Worm (Caenorhabditis elegans): Measurements from ENCODE around the gene F49E11.7.

F49E11.7 gene

ce11 chrIV:13022892-13023291 is 29.8 kb upstream of the F49E11.7 start:
- TF ChIP-seq rcor-1 (GFP tag; IDR thresholded peaks at IDR 0.05): no peak
- 0 out of 2 replicates have a peak, but pooled peaks have one; percentile 17 for TF ChIP-seq nfyb-1 (GFP tag; IDR thresholded peaks at IDR 0.05)
- TF ChIP-seq hmg-1.2 (GFP tag; IDR thresholded peaks at IDR 0.05): 0 out of 2 replicates have a peak, but pooled peaks have one; percentile 16
- peak; percentile 90 for TF ChIP-seq zfh-2 (GFP tag; conservative IDR thresholded peaks at IDR 0.05)
- TF ChIP-seq egrh-3 (GFP tag; IDR thresholded peaks at IDR 0.05): peak; percentile 42; the same call in 1 of the 2 replicates
- no peak for TF ChIP-seq attf-3 (GFP tag; conservative IDR thresholded peaks at IDR 0.05)
- TF ChIP-seq cebp-2 (GFP tag; IDR thresholded peaks at IDR 0.05): peak; percentile 90
- no peak for TF ChIP-seq dpl-1 (GFP tag; optimal IDR thresholded peaks at IDR 0.05)

- peak; percentile 54; the same call in 1 of the 2 replicates for TF ChIP-seq zfh-2 (GFP tag; conservative IDR thresholded peaks at IDR 0.05)
- TF ChIP-seq rcor-1 (GFP tag; IDR thresholded peaks at IDR 0.05): 0 out of 2 replicates have a peak, but pooled peaks have one; percentile 14
- no peak for TF ChIP-seq cebp-1 (GFP tag; IDR thresholded peaks at IDR 0.05)
- peak; percentile 5 for TF ChIP-seq cebp-1 (tag; optimal IDR thresholded peaks at IDR 0.05)
- peak; percentile 14 for TF ChIP-seq ceh-27 (GFP tag; optimal IDR thresholded peaks at IDR 0.05)
- no peak for TF ChIP-seq ztf-22 (GFP tag; optimal IDR thresholded peaks at IDR 0.05)
- TF ChIP-seq hlh-26 (GFP tag; conservative IDR thresholded peaks at IDR 0.05): no peak
- TF ChIP-seq egl-18 (GFP tag; IDR thresholded peaks at IDR 0.05): 0 out of 2 replicates have a peak, but pooled peaks have one; percentile 12
Measured at ce11 chrIV:13025853-13026343, 26.8 kb upstream of the F49E11.7 start.

ce11 chrIV:13026762-13027161 is 25.9 kb upstream of the F49E11.7 start:
- TF ChIP-seq Y53F4B.3 (GFP tag; IDR thresholded peaks at IDR 0.05) (no peak), attf-5 (GFP tag; optimal IDR thresholded peaks at IDR 0.05) (peak; percentile 48), mcd-1 (GFP tag; IDR thresholded peaks at IDR 0.05) (no peak), F37B4.10 (GFP tag; IDR thresholded peaks at IDR 0.05) (no peak), Y53G8AR.9 (GFP tag; conservative IDR thresholded peaks at IDR 0.05) (no peak), nfya-1 (tag; optimal IDR thresholded peaks at IDR 0.05; ENCODE audit: borderline replicate concordance, insufficient read depth) (no peak), lsy-27 (tag; optimal IDR thresholded peaks at IDR 0.05; ENCODE audit: borderline replicate concordance, insufficient read depth) (no peak), chd-7 (tag; optimal IDR thresholded peaks at IDR 0.05) (peak; percentile 64), ceh-40 (GFP tag; IDR thresholded peaks at IDR 0.05) (no peak), F10E7.11 (tag; optimal IDR thresholded peaks at IDR 0.05) (no peak), ztf-22 (GFP tag; optimal IDR thresholded peaks at IDR 0.05) (peak; percentile 34), nfya-2 (GFP tag; IDR thresholded peaks at IDR 0.05) (no peak), madf-10 (tag; optimal IDR thresholded peaks at IDR 0.05) (peak; percentile 3), athp-1 (tag; optimal IDR thresholded peaks at IDR 0.05) (no peak), pbrm-1 (GFP tag; IDR thresholded peaks at IDR 0.05) (no peak), zfh-2 (GFP tag; conservative IDR thresholded peaks at IDR 0.05) (peak; percentile 36; the same call in 1 of the 2 replicates), F39B2.1 (GFP tag; IDR thresholded peaks at IDR 0.05) (no peak), lsl-1 (GFP tag; optimal IDR thresholded peaks at IDR 0.05) (no peak), K12H6.12 (tag; optimal IDR thresholded peaks at IDR 0.05) (no peak), Y67H2A.10 (GFP tag; conservative IDR thresholded peaks at IDR 0.05) (no peak), atf-7 (tag; optimal IDR thresholded peaks at IDR 0.05) (peak; percentile 63), B0336.3 (GFP tag; IDR thresholded peaks at IDR 0.05) (peak; percentile 51; the same call in 1 of the 2 replicates), ceh-27 (GFP tag; optimal IDR thresholded peaks at IDR 0.05) (no peak), cebp-1 (GFP tag; IDR thresholded peaks at IDR 0.05) (no peak), cebp-1 (tag; optimal IDR thresholded peaks at IDR 0.05) (peak; percentile 9), T26A5.8 (tag; optimal IDR thresholded peaks at IDR 0.05) (no peak), mes-4 (tag; optimal IDR thresholded peaks at IDR 0.05) (no peak), tbp1 (GFP tag; optimal IDR thresholded peaks at IDR 0.05) (peak; percentile 23), snpc-3.4 (tag; optimal IDR thresholded peaks at IDR 0.05) (no peak), nhr-90 (tag; optimal IDR thresholded peaks at IDR 0.05) (peak; percentile 49), Y56A3A.18 (GFP tag; IDR thresholded peaks at IDR 0.05) (peak; percentile 73; the same call in 1 of the 2 replicates), ceh-100 (GFP tag; IDR thresholded peaks at IDR 0.05) (no peak), zim-3 (tag; optimal IDR thresholded peaks at IDR 0.05) (no peak), nfyb-1 (GFP tag; IDR thresholded peaks at IDR 0.05) (peak; percentile 70), ztf-25 (GFP tag; IDR thresholded peaks at IDR 0.05) (no peak), nhr-80 (tag; optimal IDR thresholded peaks at IDR 0.05) (peak; percentile 98)

Data from whole organism, young adult.